Fruit fly (Drosophila melanogaster) S2 (cell line): Measurements from ENCODE around the gene Cyp4d1.

ENCODE experiments used
- CG8478 ChIP-seq: fragments of >200 bp; optimal IDR thresholded peaks from 2 replicates; lab custom pipeline; 2018
- CTCF ChIP-seq, 2 experiments: fragments of >200 bp; optimal IDR thresholded peaks; 2 replicates each; lab custom pipeline; 2018

DNA sequence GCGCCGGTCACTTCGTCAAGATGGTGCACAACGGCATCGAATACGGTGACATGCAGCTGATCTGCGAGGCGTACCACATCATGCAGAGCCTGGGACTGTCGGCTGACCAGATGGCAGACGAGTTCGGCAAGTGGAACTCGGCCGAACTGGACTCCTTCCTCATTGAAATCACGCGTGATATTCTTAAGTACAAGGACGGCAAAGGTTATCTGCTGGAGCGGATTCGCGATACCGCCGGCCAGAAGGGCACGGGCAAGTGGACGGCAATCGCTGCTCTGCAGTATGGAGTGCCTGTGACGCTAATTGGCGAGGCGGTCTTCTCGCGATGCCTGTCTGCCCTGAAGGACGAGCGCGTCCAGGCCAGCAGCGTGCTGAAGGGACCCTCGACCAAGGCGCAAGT is 14.5 kb downstream of the Cyp4d1 start:
- no peak for TF ChIP-seq CG8478 (lab: Kevin White, UChicago)
- no peak for TF ChIP-seq CTCF (optimal IDR thresholded peaks at IDR 0.05; lab: Kevin White, UChicago)
